Worm (Caenorhabditis elegans) whole organism, young adult: ENCODE measurements around the gene T10B5.7.

ENCODE experiments used
- B0019.2 ChIP-seq: fragments of 200-800 bp; sonication (Bioruptor generic); conservative IDR thresholded peaks from 2 replicates; pipeline ENCODE4 v1.3.6; 2022; ENCODE audit warnings: missing genetic modification reagents, missing genetic modification characterization, missing compliant biosample characterization
- F23B12.7 ChIP-seq: sonication (generic microtip); optimal IDR thresholded peaks from 2 replicates; lab custom pipeline; 2017; ENCODE audit warnings: missing genetic modification characterization, mild to moderate bottlenecking, missing compliant biosample characterization, antibody characterized with exemption, moderate library complexity; ENCODE audit not compliant: insufficient read depth
- F52B5.7 ChIP-seq: sonication (generic microtip); optimal IDR thresholded peaks from 2 replicates; lab custom pipeline; 2016; ENCODE audit warnings: mild to moderate bottlenecking, missing genetic modification characterization, missing compliant biosample characterization
- F55B11.4 ChIP-seq: sonication (generic microtip); optimal IDR thresholded peaks from 2 replicates; lab custom pipeline; 2016; ENCODE audit warnings: missing compliant biosample characterization, missing genetic modification characterization, borderline replicate concordance; ENCODE audit not compliant: insufficient read depth
- F57C9.4 ChIP-seq: sonication (generic microtip); optimal IDR thresholded peaks from 2 replicates; lab custom pipeline; 2017; ENCODE audit warnings: mild to moderate bottlenecking, missing genetic modification characterization, missing compliant biosample characterization
- ZK185.1 ChIP-seq: sonication (generic microtip); optimal IDR thresholded peaks from 2 replicates; lab custom pipeline; 2016; ENCODE audit warnings: mild to moderate bottlenecking, missing genetic modification characterization, missing compliant biosample characterization; ENCODE audit not compliant: poor library complexity, severe bottlenecking
- bed-1 ChIP-seq: fragments of 200-800 bp; sonication (Bioruptor generic); IDR thresholded peaks from 2 replicates; pipeline ENCODE4 v1.3.6; 2022; ENCODE audit warnings: missing genetic modification reagents, missing genetic modification characterization, missing compliant biosample characterization
- ccch-3 ChIP-seq: fragments of 200-800 bp; sonication (Bioruptor generic); optimal IDR thresholded peaks from 2 replicates; lab custom pipeline; 2018; ENCODE audit warnings: mild to moderate bottlenecking, missing genetic modification characterization, missing compliant biosample characterization
- cebp-1 ChIP-seq, 2 experiments: fragments of 200-800 bp in 1 of 2; sonication (Bioruptor generic) in 1 of 2; sonication (generic microtip) in 1 of 2; IDR thresholded peaks in 1 of 2; optimal IDR thresholded peaks in 1 of 2; 2 replicates each; pipeline versions ENCODE4 v1.3.6 to Lab custom; 2017 to 2022; ENCODE audit warnings: missing compliant biosample characterization in 2 of 2, missing genetic modification characterization in 2 of 2, mild to moderate bottlenecking in 1 of 2, missing genetic modification reagents in 1 of 2, moderate library complexity in 1 of 2
- chd-7 ChIP-seq: sonication (generic microtip); optimal IDR thresholded peaks from 2 replicates; lab custom pipeline; 2016; ENCODE audit warnings: mild to moderate bottlenecking, missing genetic modification characterization, moderate library complexity, missing compliant biosample characterization
- dpff-1 ChIP-seq: sonication (generic microtip); optimal IDR thresholded peaks from 2 replicates; lab custom pipeline; 2017; ENCODE audit warnings: mild to moderate bottlenecking, missing genetic modification characterization, missing compliant biosample characterization
- efl-1 ChIP-seq: fragments of 150-350 bp; optimal IDR thresholded peaks from 2 replicates; lab custom pipeline; 2014; ENCODE audit warnings: missing biosample characterization, missing genetic modification reagents, missing genetic modification characterization
- egl-18 ChIP-seq: fragments of 200-800 bp; sonication (Bioruptor generic); IDR thresholded peaks from 2 replicates; pipeline ENCODE4 v1.3.6; 2022; ENCODE audit warnings: missing genetic modification reagents, missing genetic modification characterization, missing compliant biosample characterization
- ekl-4 ChIP-seq: fragments of 200-800 bp; sonication (Bioruptor generic); IDR thresholded peaks from 2 replicates; pipeline ENCODE4 v1.3.6; 2022; ENCODE audit warnings: missing genetic modification reagents, missing genetic modification characterization, missing compliant biosample characterization
- ets-4 ChIP-seq: fragments of 200-800 bp; sonication (Bioruptor generic); optimal IDR thresholded peaks from 2 replicates; lab custom pipeline; 2018; ENCODE audit warnings: mild to moderate bottlenecking, missing genetic modification characterization, missing compliant biosample characterization
- let-526 ChIP-seq: fragments of 200-800 bp; sonication (Bioruptor generic); IDR thresholded peaks from 2 replicates; pipeline ENCODE4 v1.3.6; 2022; ENCODE audit warnings: missing genetic modification reagents, missing genetic modification characterization, missing compliant biosample characterization
- lin-35 ChIP-seq, 3 experiments: fragments of 150-350 bp in 2 of 3; sonication (generic microtip) in 1 of 3; optimal IDR thresholded peaks; 2 replicates each; lab custom pipeline; 2014 to 2018; ENCODE audit warnings: missing biosample characterization in 3 of 3, missing genetic modification characterization in 3 of 3, missing genetic modification reagents in 3 of 3
- lin-54 ChIP-seq: fragments of 200-800 bp; sonication (Bioruptor generic); optimal IDR thresholded peaks from 2 replicates; lab custom pipeline; 2018; ENCODE audit warnings: mild to moderate bottlenecking, missing genetic modification characterization, missing compliant biosample characterization
- lsl-1 ChIP-seq: fragments of 200-800 bp; sonication (Bioruptor generic); optimal IDR thresholded peaks from 2 replicates; lab custom pipeline; 2018; ENCODE audit warnings: mild to moderate bottlenecking, missing genetic modification characterization, moderate library complexity, missing compliant biosample characterization
- madf-8 ChIP-seq: fragments of 200-800 bp; sonication (Bioruptor generic); conservative IDR thresholded peaks from 2 replicates; pipeline ENCODE4 v1.3.6; 2022; ENCODE audit warnings: missing genetic modification reagents, missing genetic modification characterization, missing compliant biosample characterization
- nfya-1 ChIP-seq: sonication (generic microtip); optimal IDR thresholded peaks from 2 replicates; lab custom pipeline; 2017; ENCODE audit warnings: antibody characterized with exemption, missing compliant biosample characterization, missing genetic modification characterization, borderline replicate concordance; ENCODE audit not compliant: insufficient read depth
- repo-1 ChIP-seq: sonication (generic microtip); optimal IDR thresholded peaks from 2 replicates; lab custom pipeline; 2017; ENCODE audit warnings: mild to moderate bottlenecking, missing genetic modification characterization, missing compliant biosample characterization
- unc-130 ChIP-seq: sonication (generic microtip); optimal IDR thresholded peaks from 2 replicates; lab custom pipeline; 2016; ENCODE audit warnings: missing genetic modification reagents, missing genetic modification characterization, missing compliant biosample characterization
- zfh-2 ChIP-seq: fragments of 200-800 bp; sonication (Bioruptor generic); conservative IDR thresholded peaks from 2 replicates; pipeline ENCODE4 v1.3.6; 2022; ENCODE audit warnings: missing genetic modification reagents, missing genetic modification characterization, missing compliant biosample characterization
- ztf-18 ChIP-seq: sonication (generic microtip); optimal IDR thresholded peaks from 2 replicates; lab custom pipeline; 2016; ENCODE audit warnings: missing genotype, mild to moderate bottlenecking, missing genetic modification characterization, missing compliant biosample characterization
- ztf-28 ChIP-seq: fragments of 200-800 bp; sonication (Bioruptor generic); IDR thresholded peaks from 2 replicates; pipeline ENCODE4 v1.3.6; 2022; ENCODE audit warnings: missing genetic modification reagents, missing genetic modification characterization, missing compliant biosample characterization

Gene T10B5.7

ce11 chrV:1886997-1887396 lies 41.0 kb downstream of the T10B5.7 start:
- TF ChIP-seq ZK185.1 (tag; lab: Kevin White, UChicago) = no peak
- no peak for TF ChIP-seq egl-18
- TF ChIP-seq ztf-28 (GFP tag; lab: Robert Waterston, UW) = no peak
- TF ChIP-seq ekl-4 (GFP tag; lab: Robert Waterston, UW) = no peak

- TF ChIP-seq zfh-2 (GFP tag; lab: Robert Waterston, UW) (peak; percentile 34; the same call in 1 of the 2 replicates), F57C9.4 (no peak)
Observed at ce11 chrV:1888299-1888698, 42.3 kb downstream of the T10B5.7 start.

ce11 chrV:1889996-1890395 lies 44.0 kb downstream of the T10B5.7 start:
- TF ChIP-seq cebp-1 (GFP tag; IDR thresholded peaks at IDR 0.05; lab: Robert Waterston, UW) = no peak
- TF ChIP-seq cebp-1 (tag; optimal IDR thresholded peaks at IDR 0.05; lab: Kevin White, UChicago) = peak; percentile 26
- no peak for TF ChIP-seq lsl-1 (GFP tag; lab: Kevin White, UChicago)
- no peak for TF ChIP-seq chd-7 (tag; lab: Kevin White, UChicago)

ce11 chrV:1892567-1893277 lies 46.7 kb downstream of the T10B5.7 start, which contains the start of gene zig-11:
Gene zig-11, minus strand, starts transcription at chrV:1892939.
- TF ChIP-seq unc-130 (no peak), nfya-1 (tag; lab: Kevin White, UChicago) (no peak), efl-1 (GFP tag; lab: Kevin White, UChicago) (peak; percentile 69), lin-54 (peak; percentile 61), B0019.2 (GFP tag; lab: Robert Waterston, UW) (no peak), egl-18 (no peak), bed-1 (GFP tag; lab: Robert Waterston, UW) (no peak), lsl-1 (GFP tag; lab: Kevin White, UChicago) (peak; percentile 16), lin-35 (GFP tag; optimal IDR thresholded peaks at IDR 0.05; lab: Kevin White, UChicago) (peak in 1 of 3 experiments; percentile 32), F23B12.7 (peak; percentile 13), cebp-1 (GFP tag; IDR thresholded peaks at IDR 0.05; lab: Robert Waterston, UW) (no peak), cebp-1 (tag; optimal IDR thresholded peaks at IDR 0.05; lab: Kevin White, UChicago) (peak; percentile 53), F57C9.4 (no peak)

ce11 chrV:1895483-1895882 lies 49.5 kb downstream of the T10B5.7 start, which contains the start of gene nphp-2:
Gene nphp-2, plus strand, starts transcription at chrV:1895783.
- TF ChIP-seq ztf-18 (tag; lab: Kevin White, UChicago) (no peak), repo-1 (tag; lab: Kevin White, UChicago) (no peak), madf-8 (no peak), F55B11.4 (tag; lab: Kevin White, UChicago) (no peak), ets-4 (GFP tag; lab: Kevin White, UChicago) (no peak), ccch-3 (GFP tag; lab: Kevin White, UChicago) (no peak), F52B5.7 (tag; lab: Kevin White, UChicago) (no peak), dpff-1 (no peak), let-526 (GFP tag; lab: Robert Waterston, UW) (no peak)
